Worm (Caenorhabditis elegans): ENCODE data around the gene vps-22.

The vps-22 gene

DNA sequence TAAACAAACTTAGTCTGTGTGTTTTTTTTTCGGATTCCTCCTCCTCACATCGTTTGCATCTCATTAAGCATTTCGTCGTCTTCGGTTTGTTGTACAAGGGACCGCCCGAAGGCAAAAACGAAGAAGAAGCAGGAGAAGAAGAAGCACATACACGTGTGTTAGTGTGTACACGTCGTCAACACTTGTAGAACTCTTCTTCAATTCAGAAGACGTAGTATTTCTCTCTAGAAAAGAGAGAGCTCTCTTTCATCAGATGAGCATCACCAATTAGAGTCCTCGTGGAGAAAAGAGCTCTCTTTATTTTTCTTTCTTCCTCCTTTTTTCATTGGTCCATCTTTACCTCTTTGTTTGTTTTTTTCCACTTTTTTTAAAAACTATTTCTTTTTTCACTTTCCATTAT is 5.9 kb upstream of the vps-22 start:
- TF ChIP-seq hlh-1 (tag; optimal IDR thresholded peaks at IDR 0.05) (no peak), ces-1 (GFP tag; optimal IDR thresholded peaks at IDR 0.05) (peak; percentile 37)

DNA sequence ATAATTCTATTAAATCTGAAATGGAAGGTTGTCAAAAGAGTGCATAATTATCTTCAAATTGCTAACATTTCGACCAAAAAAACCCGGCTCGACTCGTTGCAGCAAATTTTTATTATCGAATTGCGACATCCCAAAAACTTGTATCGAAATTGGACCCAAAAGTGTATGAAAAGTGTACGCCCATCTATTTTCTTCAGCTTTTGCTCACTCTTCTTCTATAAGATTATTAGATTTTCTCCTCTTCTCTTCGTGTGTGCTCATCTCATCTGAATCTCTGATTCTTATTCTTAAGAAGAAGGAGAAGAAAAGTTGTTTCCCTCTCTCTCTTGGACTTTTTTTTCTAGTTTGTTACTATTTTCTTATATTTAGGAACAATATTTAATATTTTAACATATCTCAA is 4.9 kb upstream of the vps-22 start:
- TF ChIP-seq sptf-1 (tag; optimal IDR thresholded peaks at IDR 0.05) (no peak), ces-1 (GFP tag; optimal IDR thresholded peaks at IDR 0.05) (peak; percentile 95), unc-39 (tag; optimal IDR thresholded peaks at IDR 0.05) (no peak), ham-2 (GFP tag; optimal IDR thresholded peaks at IDR 0.05) (no peak)

- TF ChIP-seq tbx-8 (GFP tag; optimal IDR thresholded peaks at IDR 0.05) (no peak), hlh-1 (tag; optimal IDR thresholded peaks at IDR 0.05) (no peak), unc-120 (tag; optimal IDR thresholded peaks at IDR 0.05; ENCODE audit: poor library complexity, severe bottlenecking) (no peak)
Measured at ce11 chrIII:4965271-4965670, 3.0 kb upstream of the vps-22 start, which contains the start of gene nca-2. nca-2 (plus strand) TSS chrIII:4965571.

DNA sequence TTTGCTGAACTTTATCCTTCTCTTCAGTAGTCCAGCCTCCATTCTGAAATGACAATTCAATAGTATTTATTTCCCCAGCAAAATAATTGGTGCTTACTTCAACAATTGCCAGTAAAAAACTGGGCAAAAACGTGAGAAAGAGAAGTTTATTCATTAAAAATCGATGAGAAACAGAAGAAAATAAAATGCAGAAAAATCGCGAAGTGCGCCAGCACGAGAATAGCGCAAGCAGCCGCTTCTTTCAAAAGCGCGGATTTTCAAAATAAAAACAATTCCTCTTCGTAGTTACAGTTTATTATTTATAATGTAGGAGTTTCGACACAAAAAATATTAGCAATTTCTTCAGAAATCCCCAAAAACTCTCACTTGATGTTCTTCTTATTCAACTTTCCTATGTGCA is 593 bp upstream of the vps-22 start, which contains the start of gene C27F2.9:
Gene C27F2.9 (minus strand): TSS at position 159 of the 400 bp plus-strand sequence.
- TF ChIP-seq lsy-2 (tag; optimal IDR thresholded peaks at IDR 0.05) = peak; percentile 80
- TF ChIP-seq lin-32 (GFP tag; optimal IDR thresholded peaks at IDR 0.05) = no peak
- TF ChIP-seq ceh-39 (tag; optimal IDR thresholded peaks at IDR 0.05) = peak; percentile 62
- peak; percentile 88 for TF ChIP-seq mep-1 (tag; optimal IDR thresholded peaks at IDR 0.05)
- TF ChIP-seq nhr-76 (tag; optimal IDR thresholded peaks at IDR 0.05) = no peak
- TF ChIP-seq nhr-28 (tag; optimal IDR thresholded peaks at IDR 0.05) = no peak
- no peak for TF ChIP-seq elt-3 (tag; optimal IDR thresholded peaks at IDR 0.05)
- no peak for TF ChIP-seq unc-39 (tag; optimal IDR thresholded peaks at IDR 0.05)
- no peak for TF ChIP-seq blmp-1 (tag; optimal IDR thresholded peaks at IDR 0.05)
- no peak for TF ChIP-seq snpc-4 (tag; optimal IDR thresholded peaks at IDR 0.05)
- TF ChIP-seq nhr-237 (tag; optimal IDR thresholded peaks at IDR 0.05) = peak; percentile 73
- peak; percentile 25 for TF ChIP-seq drap-1 (GFP tag; optimal IDR thresholded peaks at IDR 0.05)
- TF ChIP-seq M03D4.4 (tag; optimal IDR thresholded peaks at IDR 0.05) = peak; percentile 52
- no peak for TF ChIP-seq bed-3 (GFP tag; optimal IDR thresholded peaks at IDR 0.05)
- TF ChIP-seq ces-1 (GFP tag; optimal IDR thresholded peaks at IDR 0.05) = peak; percentile 73
- TF ChIP-seq mab-5 (tag; optimal IDR thresholded peaks at IDR 0.05) = no peak
- TF ChIP-seq ceh-83 (GFP tag; optimal IDR thresholded peaks at IDR 0.05) = peak; percentile 63
- TF ChIP-seq pha-4 (tag; optimal IDR thresholded peaks at IDR 0.05) = no peak
- TF ChIP-seq hlh-1 (tag; optimal IDR thresholded peaks at IDR 0.05) = peak; percentile 3
- no peak for TF ChIP-seq nhr-12 (tag; optimal IDR thresholded peaks at IDR 0.05)
- TF ChIP-seq nhr-2 (tag; optimal IDR thresholded peaks at IDR 0.05) = peak; percentile 16
- peak; percentile 12 for TF ChIP-seq cnd-1 (tag; optimal IDR thresholded peaks at IDR 0.05)
- TF ChIP-seq ham-2 (GFP tag; optimal IDR thresholded peaks at IDR 0.05) = no peak
- TF ChIP-seq unc-62 (GFP tag; optimal IDR thresholded peaks at IDR 0.05) = no peak
- no peak for TF ChIP-seq elt-1 (tag; optimal IDR thresholded peaks at IDR 0.05; ENCODE audit: borderline replicate concordance, insufficient read depth)
- no peak for TF ChIP-seq ztf-11 (tag; optimal IDR thresholded peaks at IDR 0.05)
- peak; percentile 22 for TF ChIP-seq ceh-43 (GFP tag; optimal IDR thresholded peaks at IDR 0.05)
- TF ChIP-seq tbx-8 (GFP tag; optimal IDR thresholded peaks at IDR 0.05) = no peak
- TF ChIP-seq unc-120 (tag; optimal IDR thresholded peaks at IDR 0.05; ENCODE audit: poor library complexity, severe bottlenecking) = peak; percentile 1
- TF ChIP-seq lin-13 (tag; optimal IDR thresholded peaks at IDR 0.05) = peak; percentile 71
- TF ChIP-seq sem-2 (GFP tag; optimal IDR thresholded peaks at IDR 0.05) = no peak
- no peak for TF ChIP-seq flh-1 (GFP tag; optimal IDR thresholded peaks at IDR 0.05)
- peak; percentile 24 for TF ChIP-seq mls-2 (tag; optimal IDR thresholded peaks at IDR 0.05)
- peak; percentile 76 for TF ChIP-seq sptf-1 (tag; optimal IDR thresholded peaks at IDR 0.05)
- no peak for TF ChIP-seq zip-8 (tag; optimal IDR thresholded peaks at IDR 0.05)

- no peak for TF ChIP-seq ham-2 (GFP tag; optimal IDR thresholded peaks at IDR 0.05)
- no peak for TF ChIP-seq elt-1 (tag; optimal IDR thresholded peaks at IDR 0.05; ENCODE audit: borderline replicate concordance, insufficient read depth)
- TF ChIP-seq nhr-12 (tag; optimal IDR thresholded peaks at IDR 0.05) = no peak
- TF ChIP-seq cnd-1 (tag; optimal IDR thresholded peaks at IDR 0.05) = no peak
- no peak for TF ChIP-seq nhr-2 (tag; optimal IDR thresholded peaks at IDR 0.05)
- TF ChIP-seq mep-1 (tag; optimal IDR thresholded peaks at IDR 0.05) = no peak
- TF ChIP-seq ceh-83 (GFP tag; optimal IDR thresholded peaks at IDR 0.05) = no peak
- TF ChIP-seq elt-3 (tag; optimal IDR thresholded peaks at IDR 0.05) = no peak
- TF ChIP-seq sptf-1 (tag; optimal IDR thresholded peaks at IDR 0.05) = no peak
Measured at ce11 chrIII:4961281-4961680, 1.0 kb downstream of the vps-22 start.

All from whole organism, mixed stage, embryonic.